Worm (Caenorhabditis elegans) whole organism, young adult: ENCODE measurements around the gene cif-1.

Source experiments
- B0336.3 ChIP-seq: fragments of 200-800 bp; sonication (Bioruptor generic); IDR thresholded peaks from 2 replicates; pipeline ENCODE4 v1.3.6; 2022; ENCODE audit warnings: missing genetic modification characterization, missing compliant biosample characterization
- C06A6.2 ChIP-seq: fragments of 200-800 bp; sonication (Bioruptor generic); conservative IDR thresholded peaks from 2 replicates; pipeline ENCODE4 v1.3.6; 2022; ENCODE audit warnings: missing genetic modification characterization, missing compliant biosample characterization
- F33H1.4 ChIP-seq: fragments of 200-800 bp; sonication (Bioruptor generic); IDR thresholded peaks from 2 replicates; pipeline ENCODE4 v1.3.6; 2022; ENCODE audit warnings: missing genetic modification reagents, missing genetic modification characterization, missing compliant biosample characterization
- F52B5.7 ChIP-seq: sonication (generic microtip); optimal IDR thresholded peaks from 2 replicates; lab custom pipeline; 2016; ENCODE audit warnings: mild to moderate bottlenecking, missing genetic modification characterization, missing compliant biosample characterization
- F55B11.4 ChIP-seq: sonication (generic microtip); optimal IDR thresholded peaks from 2 replicates; lab custom pipeline; 2016; ENCODE audit warnings: missing compliant biosample characterization, missing genetic modification characterization, borderline replicate concordance; ENCODE audit not compliant: insufficient read depth
- Y53F4B.3 ChIP-seq: fragments of 200-800 bp; sonication (Bioruptor generic); IDR thresholded peaks from 2 replicates; pipeline ENCODE4 v1.3.6; 2022; ENCODE audit warnings: missing genetic modification reagents, missing genetic modification characterization, missing compliant biosample characterization
- Y56A3A.18 ChIP-seq: fragments of 200-800 bp; sonication (Bioruptor generic); IDR thresholded peaks from 2 replicates; pipeline ENCODE4 v1.3.6; 2022; ENCODE audit warnings: missing genetic modification reagents, missing genetic modification characterization, missing compliant biosample characterization
- Y67H2A.10 ChIP-seq: fragments of 200-800 bp; sonication (Bioruptor generic); conservative IDR thresholded peaks from 2 replicates; pipeline ENCODE4 v1.3.6; 2022; ENCODE audit warnings: missing genetic modification reagents, missing genetic modification characterization, missing compliant biosample characterization
- athp-1 ChIP-seq: sonication (generic microtip); optimal IDR thresholded peaks from 2 replicates; lab custom pipeline; 2017; ENCODE audit warnings: mild to moderate bottlenecking, missing genetic modification characterization, missing compliant biosample characterization
- attf-5 ChIP-seq: fragments of 200-800 bp; sonication (Bioruptor generic); optimal IDR thresholded peaks from 2 replicates; lab custom pipeline; 2018; ENCODE audit warnings: mild to moderate bottlenecking, missing genetic modification characterization, missing compliant biosample characterization
- bed-1 ChIP-seq: fragments of 200-800 bp; sonication (Bioruptor generic); IDR thresholded peaks from 2 replicates; pipeline ENCODE4 v1.3.6; 2022; ENCODE audit warnings: missing genetic modification reagents, missing genetic modification characterization, missing compliant biosample characterization
- ccch-3 ChIP-seq: fragments of 200-800 bp; sonication (Bioruptor generic); optimal IDR thresholded peaks from 2 replicates; lab custom pipeline; 2018; ENCODE audit warnings: mild to moderate bottlenecking, missing genetic modification characterization, missing compliant biosample characterization
- cebp-2 ChIP-seq: fragments of 200-800 bp; sonication (Bioruptor generic); IDR thresholded peaks from 2 replicates; pipeline ENCODE4 v1.3.6; 2022; ENCODE audit warnings: missing genetic modification characterization, missing compliant biosample characterization
- ceh-27 ChIP-seq: fragments of 200-800 bp; sonication (Bioruptor generic); optimal IDR thresholded peaks from 2 replicates; lab custom pipeline; 2018; ENCODE audit warnings: mild to moderate bottlenecking, missing genetic modification characterization, moderate library complexity, missing compliant biosample characterization
- ceh-40 ChIP-seq: fragments of 200-800 bp; sonication (Bioruptor generic); IDR thresholded peaks from 2 replicates; pipeline ENCODE4 v1.3.6; 2022; ENCODE audit warnings: missing genetic modification characterization, missing compliant biosample characterization
- ceh-91 ChIP-seq: fragments of 200-800 bp; sonication (Bioruptor generic); IDR thresholded peaks from 2 replicates; pipeline ENCODE4 v1.3.6; 2022; ENCODE audit warnings: missing genetic modification reagents, missing genetic modification characterization, missing compliant biosample characterization
- chd-7 ChIP-seq: sonication (generic microtip); optimal IDR thresholded peaks from 2 replicates; lab custom pipeline; 2016; ENCODE audit warnings: mild to moderate bottlenecking, missing genetic modification characterization, moderate library complexity, missing compliant biosample characterization
- die-1 ChIP-seq: sonication (generic microtip); optimal IDR thresholded peaks from 2 replicates; lab custom pipeline; 2016; ENCODE audit warnings: missing genotype, mild to moderate bottlenecking, missing genetic modification characterization, missing compliant biosample characterization
- dox-1 ChIP-seq: fragments of 200-800 bp; sonication (Bioruptor generic); IDR thresholded peaks from 2 replicates; pipeline ENCODE4 v1.3.6; 2022; ENCODE audit warnings: missing genetic modification reagents, missing genetic modification characterization, missing compliant biosample characterization
- egl-18 ChIP-seq: fragments of 200-800 bp; sonication (Bioruptor generic); IDR thresholded peaks from 2 replicates; pipeline ENCODE4 v1.3.6; 2022; ENCODE audit warnings: missing genetic modification reagents, missing genetic modification characterization, missing compliant biosample characterization
- ets-4 ChIP-seq: fragments of 200-800 bp; sonication (Bioruptor generic); optimal IDR thresholded peaks from 2 replicates; lab custom pipeline; 2018; ENCODE audit warnings: mild to moderate bottlenecking, missing genetic modification characterization, missing compliant biosample characterization
- fkh-3 ChIP-seq: sonication (generic microtip); optimal IDR thresholded peaks from 2 replicates; lab custom pipeline; 2016; ENCODE audit warnings: mild to moderate bottlenecking, missing genetic modification characterization, missing compliant biosample characterization
- gei-17 ChIP-seq: fragments of 200-800 bp; sonication (Bioruptor generic); optimal IDR thresholded peaks from 2 replicates; lab custom pipeline; 2018; ENCODE audit warnings: mild to moderate bottlenecking, missing genetic modification characterization, missing compliant biosample characterization
- him-1 ChIP-seq: sonication (generic microtip); optimal IDR thresholded peaks from 2 replicates; lab custom pipeline; 2016; ENCODE audit warnings: missing genotype, missing genetic modification reagents, missing genetic modification characterization, missing compliant biosample characterization
- hlh-12 ChIP-seq: sonication (generic microtip); optimal IDR thresholded peaks from 2 replicates; lab custom pipeline; 2016; ENCODE audit warnings: missing genetic modification characterization, missing compliant biosample characterization
- hlh-26 ChIP-seq: fragments of 200-800 bp; sonication (Bioruptor generic); conservative IDR thresholded peaks from 2 replicates; pipeline ENCODE4 v1.3.6; 2022; ENCODE audit warnings: missing genetic modification reagents, missing genetic modification characterization, missing compliant biosample characterization
- hmg-1.2 ChIP-seq: fragments of 200-800 bp; sonication (Bioruptor generic); IDR thresholded peaks from 2 replicates; pipeline ENCODE4 v1.3.6; 2022; ENCODE audit warnings: missing genetic modification reagents, missing genetic modification characterization, missing compliant biosample characterization
- hmg-20 ChIP-seq: fragments of 200-800 bp; sonication (Bioruptor generic); IDR thresholded peaks from 2 replicates; pipeline ENCODE4 v1.3.6; 2022; ENCODE audit warnings: missing genetic modification reagents, missing genetic modification characterization, missing compliant biosample characterization
- hrde-1 ChIP-seq: sonication (generic microtip); optimal IDR thresholded peaks from 2 replicates; lab custom pipeline; 2016; ENCODE audit warnings: missing genetic modification characterization, mild to moderate bottlenecking, missing compliant biosample characterization, moderate library complexity, missing genotype, missing genetic modification reagents, borderline replicate concordance
- let-607 ChIP-seq, 2 experiments: fragments of 200-800 bp in 1 of 2; sonication (Bioruptor generic) in 1 of 2; sonication (generic microtip) in 1 of 2; optimal IDR thresholded peaks; 2 replicates each; lab custom pipeline; 2016 to 2018; ENCODE audit warnings: mild to moderate bottlenecking in 2 of 2, missing compliant biosample characterization in 2 of 2, missing genetic modification characterization in 2 of 2, moderate library complexity in 2 of 2, missing genotype in 1 of 2
- lin-35 ChIP-seq, 3 experiments: fragments of 150-350 bp in 2 of 3; sonication (generic microtip) in 1 of 3; optimal IDR thresholded peaks; 2 replicates each; lab custom pipeline; 2014 to 2018; ENCODE audit warnings: missing biosample characterization in 3 of 3, missing genetic modification characterization in 3 of 3, missing genetic modification reagents in 3 of 3
- lin-40 ChIP-seq: sonication (generic microtip); optimal IDR thresholded peaks from 2 replicates; lab custom pipeline; 2016; ENCODE audit warnings: missing genetic modification characterization, mild to moderate bottlenecking, missing compliant biosample characterization, missing genotype, missing genetic modification reagents
- lin-54 ChIP-seq: fragments of 200-800 bp; sonication (Bioruptor generic); optimal IDR thresholded peaks from 2 replicates; lab custom pipeline; 2018; ENCODE audit warnings: mild to moderate bottlenecking, missing genetic modification characterization, missing compliant biosample characterization
- lir-1 ChIP-seq: fragments of 200-800 bp; sonication (Bioruptor generic); conservative IDR thresholded peaks from 2 replicates; pipeline ENCODE4 v1.3.6; 2022; ENCODE audit warnings: missing genetic modification reagents, missing genetic modification characterization, missing compliant biosample characterization
- madf-6 ChIP-seq: fragments of 200-800 bp; sonication (Bioruptor generic); IDR thresholded peaks from 2 replicates; pipeline ENCODE4 v1.3.6; 2022; ENCODE audit warnings: missing genetic modification reagents, missing genetic modification characterization, missing compliant biosample characterization
- mcd-1 ChIP-seq: fragments of 200-800 bp; sonication (Bioruptor generic); IDR thresholded peaks from 2 replicates; pipeline ENCODE4 v1.3.6; 2022; ENCODE audit warnings: missing genetic modification reagents, missing genetic modification characterization, missing compliant biosample characterization
- nhr-27 ChIP-seq: fragments of 200-800 bp; sonication (Bioruptor generic); optimal IDR thresholded peaks from 2 replicates; lab custom pipeline; 2018; ENCODE audit warnings: mild to moderate bottlenecking, missing genetic modification characterization, moderate library complexity, missing compliant biosample characterization
- pbrm-1 ChIP-seq: fragments of 200-800 bp; sonication (Bioruptor generic); IDR thresholded peaks from 2 replicates; pipeline ENCODE4 v1.3.6; 2022; ENCODE audit warnings: missing genetic modification reagents, missing genetic modification characterization, missing compliant biosample characterization
- snpc-1.1 ChIP-seq: sonication (generic microtip); optimal IDR thresholded peaks from 2 replicates; lab custom pipeline; 2017; ENCODE audit warnings: missing genetic modification characterization, mild to moderate bottlenecking, missing compliant biosample characterization, antibody characterized with exemption, moderate library complexity, missing genotype, missing genetic modification reagents; ENCODE audit not compliant: insufficient read depth
- snpc-4 ChIP-seq, 5 experiments: fragments of 150-350 bp in 1 of 5; sonication (generic microtip) in 4 of 5; optimal IDR thresholded peaks; 2 replicates each; lab custom pipeline; 2014 to 2018; ENCODE audit warnings: missing genetic modification characterization in 5 of 5, missing biosample characterization in 3 of 5, antibody characterized with exemption in 2 of 5, mild to moderate bottlenecking in 2 of 5, missing compliant biosample characterization in 2 of 5, missing genotype in 2 of 5, moderate library complexity in 2 of 5, missing genetic modification reagents in 1 of 5
- sptf-2 ChIP-seq: fragments of 200-800 bp; sonication (Bioruptor generic); optimal IDR thresholded peaks from 2 replicates; lab custom pipeline; 2018; ENCODE audit warnings: mild to moderate bottlenecking, missing genetic modification characterization, missing compliant biosample characterization
- xnd-1 ChIP-seq: sonication (generic microtip); optimal IDR thresholded peaks from 2 replicates; lab custom pipeline; 2016; ENCODE audit warnings: missing genotype, missing genetic modification reagents, missing genetic modification characterization, missing compliant biosample characterization
- zim-3 ChIP-seq: sonication (generic microtip); optimal IDR thresholded peaks from 2 replicates; lab custom pipeline; 2017; ENCODE audit warnings: mild to moderate bottlenecking, missing genetic modification characterization, moderate library complexity, missing compliant biosample characterization
- ztf-26 ChIP-seq: sonication (generic microtip); optimal IDR thresholded peaks from 2 replicates; lab custom pipeline; 2017; ENCODE audit warnings: missing genetic modification characterization, missing compliant biosample characterization
- ztf-6 ChIP-seq: fragments of 200-800 bp; sonication (Bioruptor generic); IDR thresholded peaks from 2 replicates; pipeline ENCODE4 v1.3.6; 2022; ENCODE audit warnings: missing genetic modification reagents, missing genetic modification characterization, missing compliant biosample characterization

Gene cif-1

ce11 chrIV:4745422-4745821, 34.9 kb upstream of the cif-1 start, which contains the start of gene timm-17B.1 (continued):
- TF ChIP-seq ceh-27 (GFP tag; lab: Kevin White, UChicago) (no peak), let-607 (tag; optimal IDR thresholded peaks at IDR 0.05; lab: Kevin White, UChicago) (peak in 1 of 2 experiments; percentile 14), hmg-1.2 (GFP tag; lab: Robert Waterston, UW) (peak; percentile 41), snpc-1.1 (tag; lab: Kevin White, UChicago) (peak; percentile 58), pbrm-1 (GFP tag; lab: Robert Waterston, UW) (peak; percentile 58; the same call in 1 of the 2 replicates), madf-6 (GFP tag; lab: Robert Waterston, UW) (peak; percentile 30; the same call in 1 of the 2 replicates), lin-54 (GFP tag; lab: Kevin White, UChicago) (peak; percentile 67), mcd-1 (GFP tag; lab: Robert Waterston, UW) (peak; percentile 88), lir-1 (GFP tag; lab: Robert Waterston, UW) (no peak), lin-35 (GFP tag; optimal IDR thresholded peaks at IDR 0.05; lab: Kevin White, UChicago) (peak in 1 of 3 experiments; percentile 66), C06A6.2 (GFP tag; lab: Robert Waterston, UW) (no peak), Y67H2A.10 (GFP tag; lab: Robert Waterston, UW) (no peak), him-1 (tag; lab: Kevin White, UChicago) (peak; percentile 51), snpc-4 (GFP tag; optimal IDR thresholded peaks at IDR 0.05; lab: Kevin White, UChicago) (peak; percentile 12), snpc-4 (tag; optimal IDR thresholded peaks at IDR 0.05; lab: Kevin White, UChicago) (peak; percentile 34 to 64 (median 54)), dox-1 (GFP tag; lab: Robert Waterston, UW) (peak; percentile 68), xnd-1 (tag; lab: Kevin White, UChicago) (peak; percentile 51), F33H1.4 (GFP tag; lab: Robert Waterston, UW) (peak; percentile 62), lin-40 (tag; lab: Kevin White, UChicago) (peak; percentile 67), hmg-20 (peak; percentile 34; the same call in 1 of the 2 replicates), F55B11.4 (tag; lab: Kevin White, UChicago) (no peak), attf-5 (GFP tag; lab: Kevin White, UChicago) (peak; percentile 17), Y56A3A.18 (GFP tag; lab: Robert Waterston, UW) (peak; percentile 29; the same call in 1 of the 2 replicates), die-1 (tag; lab: Kevin White, UChicago) (no peak)

ce11 chrIV:4744167-4744566, 33.6 kb upstream of the cif-1 start, which contains the start of gene hoe-1:
Gene hoe-1, minus strand, starts transcription at chrIV:4744267.
- TF ChIP-seq gei-17 (no peak), zim-3 (no peak), pbrm-1 (GFP tag; lab: Robert Waterston, UW) (no peak), fkh-3 (no peak), ceh-91 (GFP tag; lab: Robert Waterston, UW) (no peak), C06A6.2 (GFP tag; lab: Robert Waterston, UW) (no peak), chd-7 (tag; lab: Kevin White, UChicago) (no peak), egl-18 (GFP tag; lab: Robert Waterston, UW) (no peak), bed-1 (GFP tag; lab: Robert Waterston, UW) (no peak), dox-1 (GFP tag; lab: Robert Waterston, UW) (no peak), ztf-6 (GFP tag; lab: Robert Waterston, UW) (no peak), sptf-2 (no peak), attf-5 (GFP tag; lab: Kevin White, UChicago) (no peak), ceh-27 (GFP tag; lab: Kevin White, UChicago) (no peak), ccch-3 (GFP tag; lab: Kevin White, UChicago) (no peak), cebp-2 (GFP tag; lab: Robert Waterston, UW) (no peak), ceh-40 (GFP tag; lab: Robert Waterston, UW) (no peak), Y53F4B.3 (GFP tag; lab: Robert Waterston, UW) (no peak), F52B5.7 (tag; lab: Kevin White, UChicago) (no peak), athp-1 (tag; lab: Kevin White, UChicago) (no peak), hrde-1 (no peak), Y67H2A.10 (GFP tag; lab: Robert Waterston, UW) (no peak), ztf-26 (no peak), ets-4 (no peak), nhr-27 (tag; lab: Kevin White, UChicago) (no peak), hlh-26 (no peak), hlh-12 (tag; lab: Kevin White, UChicago) (no peak), B0336.3 (GFP tag; lab: Robert Waterston, UW) (no peak)
